Worm (Caenorhabditis elegans): ENCODE results near the gene arcp-1.

DNA sequence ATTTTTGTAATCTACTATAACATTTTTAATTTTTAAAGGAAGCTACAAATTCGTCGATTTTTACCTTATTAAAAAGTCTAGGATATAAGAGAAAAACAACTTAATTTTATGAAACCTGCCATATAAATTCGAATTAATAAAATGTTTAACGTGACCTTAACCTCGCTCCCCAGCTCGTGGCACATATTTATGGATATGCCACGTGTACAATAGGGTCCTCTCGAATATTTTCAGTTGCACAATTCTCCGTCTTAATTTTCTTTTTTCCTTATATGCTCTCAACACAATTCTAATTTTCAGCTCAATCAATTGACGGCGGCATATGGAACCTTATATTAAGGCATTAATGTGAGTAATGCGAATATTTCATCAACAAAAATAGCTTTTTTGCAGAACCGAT, 22.9 kb downstream of the arcp-1 start, which contains the start of gene F34D10.4:
- TF ChIP-seq aly-1 (tag; optimal IDR thresholded peaks at IDR 0.05) (no peak), ama-1 (optimal IDR thresholded peaks at IDR 0.05) (no peak)
